Worm (Caenorhabditis elegans) whole organism, L3 larva: ENCODE measurements around the gene F10D7.5.

Experiments
- ama-1 ChIP-seq: fragments of 150-350 bp; optimal IDR thresholded peaks from 2 replicates; lab custom pipeline; 2018
- ceh-28 ChIP-seq: fragments of 150-350 bp; optimal IDR thresholded peaks from 2 replicates; lab custom pipeline; 2014; ENCODE audit warnings: missing biosample characterization, missing genetic modification reagents, missing genetic modification characterization
- ceh-82 ChIP-seq: fragments of 150-350 bp; optimal IDR thresholded peaks from 2 replicates; lab custom pipeline; 2014; ENCODE audit warnings: missing biosample characterization, missing genetic modification characterization
- egl-27 ChIP-seq: sonication (generic microtip); optimal IDR thresholded peaks from 4 replicates; lab custom pipeline; 2017; ENCODE audit warnings: missing biosample characterization, missing genetic modification reagents, missing genetic modification characterization
- jun-1 ChIP-seq: fragments of 150-350 bp; optimal IDR thresholded peaks from 2 replicates; lab custom pipeline; 2014; ENCODE audit warnings: missing biosample characterization, missing genetic modification reagents, missing genetic modification characterization
- lin-39 ChIP-seq: fragments of 150-350 bp; optimal IDR thresholded peaks from 2 replicates; lab custom pipeline; 2018; ENCODE audit warnings: missing biosample characterization, missing genetic modification reagents, missing genetic modification characterization
- nhr-12 ChIP-seq: fragments of 150-350 bp; optimal IDR thresholded peaks from 2 replicates; lab custom pipeline; 2014; ENCODE audit warnings: missing biosample characterization, missing genetic modification characterization
- nhr-77 ChIP-seq: fragments of 150-350 bp; optimal IDR thresholded peaks from 2 replicates; lab custom pipeline; 2014; ENCODE audit warnings: missing biosample characterization, missing genetic modification characterization
- snpc-4 ChIP-seq: fragments of 150-350 bp; optimal IDR thresholded peaks from 2 replicates; lab custom pipeline; 2014; ENCODE audit warnings: missing biosample characterization, missing genetic modification characterization
- zag-1 ChIP-seq: fragments of 150-350 bp; optimal IDR thresholded peaks from 2 replicates; lab custom pipeline; 2014; ENCODE audit warnings: missing biosample characterization, missing genetic modification characterization

DNA sequence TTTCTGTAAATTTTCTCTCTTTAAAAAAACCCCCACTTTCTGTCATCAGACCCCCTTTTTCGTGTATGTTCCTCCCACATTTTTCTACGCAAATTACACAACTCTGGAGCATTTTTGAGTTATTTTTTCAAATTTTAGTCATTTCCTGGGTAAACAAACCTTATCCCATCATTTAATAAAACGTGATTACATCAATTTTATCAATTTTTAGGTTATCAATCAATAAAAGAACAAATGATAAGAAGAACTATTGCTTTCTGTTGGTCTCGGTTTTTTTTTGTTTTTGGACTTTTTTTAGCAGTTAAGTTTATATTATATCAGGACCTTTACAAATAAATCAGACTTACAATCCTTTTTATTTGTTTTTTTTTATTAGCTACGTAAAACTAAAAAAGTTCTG lies 55.1 kb downstream of the F10D7.5 start, which contains the start of gene C53C11.2:
- TF ChIP-seq nhr-77 (no peak), ceh-28 (tag; lab: Kevin White, UChicago) (no peak), nhr-12 (tag; lab: Kevin White, UChicago) (no peak), egl-27 (no peak), snpc-4 (tag; lab: Kevin White, UChicago) (no peak), jun-1 (tag; lab: Kevin White, UChicago) (no peak), ceh-82 (tag; lab: Kevin White, UChicago) (no peak), zag-1 (tag; lab: Kevin White, UChicago) (no peak), lin-39 (tag; lab: Kevin White, UChicago) (no peak), ama-1 (lab: Kevin White, UChicago) (no peak)
